Fruit fly (Drosophila melanogaster): ENCODE measurements around the gene CG9855.

DNA sequence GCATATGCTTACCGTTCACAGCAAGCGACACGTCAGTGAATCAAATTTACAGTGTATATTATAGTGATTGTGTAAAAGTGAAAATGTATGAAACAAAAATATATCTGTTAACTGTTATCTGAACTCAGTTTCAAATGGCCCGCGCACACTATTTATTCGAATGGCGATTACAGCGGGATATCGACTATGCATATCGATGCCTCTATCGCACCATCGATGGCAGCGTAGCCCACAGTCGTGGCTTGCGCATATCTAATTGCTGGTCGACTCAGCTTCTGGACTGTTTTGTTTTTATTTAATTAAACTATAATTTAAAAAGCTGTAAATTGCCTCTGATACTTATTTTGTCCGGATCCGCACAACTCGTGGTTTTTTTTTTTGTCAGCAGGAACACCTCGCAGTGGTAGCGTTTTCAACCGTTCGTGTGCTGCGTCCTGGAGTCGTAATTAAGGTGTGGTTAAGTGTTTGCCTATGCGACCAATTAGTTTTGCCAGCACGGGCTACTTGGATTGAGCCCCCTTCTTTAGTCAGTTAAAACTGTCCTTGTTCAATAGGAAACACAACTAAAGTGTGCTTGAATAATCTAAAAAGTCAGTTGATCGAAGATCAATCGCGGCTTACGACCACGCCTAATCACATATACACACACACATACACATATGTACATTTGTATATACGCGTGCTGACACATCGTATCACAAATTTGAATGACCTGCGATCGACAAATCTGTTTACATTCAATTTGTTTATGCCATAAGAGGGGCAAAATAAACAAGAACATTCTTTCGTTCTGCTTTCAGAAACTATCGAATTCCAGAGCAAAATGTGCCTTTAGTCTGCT is 16.4 kb downstream of the CG9855 start, which contains the start of gene Cont:
- TF ChIP-seq CG9948 (tag; optimal IDR thresholded peaks at IDR 0.05) (no peak), CG32121 (GFP tag; IDR thresholded peaks at IDR 0.05) (no peak), rn (GFP tag; IDR thresholded peaks at IDR 0.05) (no peak), CG12605 (GFP tag; IDR thresholded peaks at IDR 0.05) (no peak), CG8159 (tag; optimal IDR thresholded peaks at IDR 0.05) (no peak), CG15710 (tag; optimal IDR thresholded peaks at IDR 0.05) (no peak), Snoo (tag; optimal IDR thresholded peaks at IDR 0.05) (no peak), D1 (tag; optimal IDR thresholded peaks at IDR 0.05) (no peak), EcR (GFP tag; optimal IDR thresholded peaks at IDR 0.05) (no peak)

Data from whole organism, pupa.